Fruit fly (Drosophila melanogaster): ENCODE measurements around the gene CG18301.

DNA sequence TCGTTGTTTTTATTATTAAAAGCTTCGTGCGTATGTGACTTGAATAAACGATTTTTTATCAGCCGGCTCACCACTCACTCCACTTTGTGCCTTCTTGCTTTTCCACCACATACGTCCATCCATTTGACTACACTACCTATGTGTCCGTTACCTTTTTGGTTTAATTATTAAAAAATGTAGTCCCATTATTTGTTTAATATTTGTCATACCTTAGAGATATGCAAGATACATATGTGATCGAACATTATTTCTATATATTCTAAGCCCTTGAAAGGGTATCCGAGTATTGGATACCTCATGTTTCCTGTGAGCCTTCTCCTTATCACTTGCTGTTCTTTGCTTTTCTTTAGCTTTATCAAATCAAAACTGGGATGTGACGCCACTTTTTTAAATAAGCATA is 12.4 kb upstream of the CG18301 start:
- TF ChIP-seq psq (optimal IDR thresholded peaks at IDR 0.05) (no peak), insv (optimal IDR thresholded peaks at IDR 0.05) (no peak)

Measured in Kc167 (cell line).